Worm (Caenorhabditis elegans): ENCODE measurements around the gene asp-1.

The asp-1 gene

DNA sequence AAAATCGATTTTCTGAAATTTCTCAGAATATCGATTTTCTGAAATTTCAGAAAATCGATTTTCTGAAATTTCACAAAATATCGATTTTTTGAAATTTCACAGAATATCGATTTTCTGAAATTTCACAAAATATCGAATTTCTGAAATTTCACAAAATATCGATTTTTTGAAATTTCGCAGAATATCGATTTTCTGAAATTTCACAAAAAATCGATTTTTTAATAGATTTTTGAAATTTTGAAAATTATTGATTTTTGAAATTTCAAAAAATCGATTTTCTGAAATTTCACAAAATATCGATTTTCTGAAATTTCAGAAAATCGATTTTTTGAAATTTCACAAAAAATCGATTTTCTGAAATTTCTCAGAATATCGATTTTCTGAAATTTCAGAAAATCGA lies 15.4 kb upstream of the asp-1 start:
- peak; percentile 66 for TF ChIP-seq T22C8.4 (GFP tag; IDR thresholded peaks at IDR 0.05)

DNA sequence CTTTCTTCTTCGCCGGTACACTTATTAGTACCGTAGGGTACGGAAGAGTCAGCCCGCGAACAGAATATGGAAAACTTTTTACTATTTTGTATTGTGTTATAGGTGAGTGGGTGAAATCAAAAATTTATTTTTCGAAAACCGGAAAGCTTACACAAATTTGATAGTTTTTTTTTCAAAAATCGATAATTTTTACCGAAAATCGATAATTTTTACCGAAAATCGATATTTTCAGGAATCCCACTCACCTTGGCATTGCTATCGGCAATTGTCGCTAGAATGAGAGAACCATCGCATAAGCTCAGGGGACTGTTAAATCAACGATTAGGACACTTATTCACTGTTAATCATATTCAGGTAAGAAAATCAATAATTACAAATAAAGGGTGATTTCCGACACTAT lies 12.8 kb upstream of the asp-1 start:
- TF ChIP-seq T22C8.4 (GFP tag; IDR thresholded peaks at IDR 0.05) (peak; percentile 44; the same call in 1 of the 2 replicates), ref-1 (GFP tag; conservative IDR thresholded peaks at IDR 0.05) (no peak), tab-1 (GFP tag; IDR thresholded peaks at IDR 0.05) (no peak), klf-2 (GFP tag; conservative IDR thresholded peaks at IDR 0.05) (no peak)

DNA sequence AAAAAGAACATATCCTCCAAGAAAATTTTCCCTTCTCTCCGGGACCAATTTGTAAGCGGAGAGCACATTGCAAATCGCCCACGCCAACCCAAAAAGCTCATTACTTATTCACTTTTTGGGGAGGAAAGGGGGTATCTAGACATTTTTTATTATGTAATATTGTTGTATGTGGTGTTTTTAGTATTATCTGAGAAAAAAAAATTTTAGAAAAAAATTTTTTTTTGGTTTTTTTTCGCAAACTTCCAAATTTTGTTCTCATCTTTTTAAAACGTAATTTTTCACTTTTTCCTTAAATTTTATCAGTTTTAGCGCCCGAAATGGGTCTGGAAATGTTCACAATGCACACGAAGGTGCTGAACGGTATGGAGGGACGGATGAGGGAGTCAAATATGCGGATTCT lies 9.3 kb upstream of the asp-1 start, which contains the start of gene twk-46:
TSS of gene twk-46 (plus strand) at position 301 of the 400 bp plus-strand sequence.
- TF ChIP-seq flt-1 (GFP tag; IDR thresholded peaks at IDR 0.05) (no peak), cog-1 (tag; optimal IDR thresholded peaks at IDR 0.05) (no peak), klf-2 (GFP tag; conservative IDR thresholded peaks at IDR 0.05) (no peak), med-1 (GFP tag; optimal IDR thresholded peaks at IDR 0.05; ENCODE audit: insufficient read depth) (no peak), tab-1 (GFP tag; IDR thresholded peaks at IDR 0.05) (no peak), ref-1 (GFP tag; conservative IDR thresholded peaks at IDR 0.05) (no peak), T22C8.4 (GFP tag; IDR thresholded peaks at IDR 0.05) (no peak), ztf-29 (GFP tag; IDR thresholded peaks at IDR 0.05) (no peak), ztf-23 (GFP tag; IDR thresholded peaks at IDR 0.05) (no peak)

DNA sequence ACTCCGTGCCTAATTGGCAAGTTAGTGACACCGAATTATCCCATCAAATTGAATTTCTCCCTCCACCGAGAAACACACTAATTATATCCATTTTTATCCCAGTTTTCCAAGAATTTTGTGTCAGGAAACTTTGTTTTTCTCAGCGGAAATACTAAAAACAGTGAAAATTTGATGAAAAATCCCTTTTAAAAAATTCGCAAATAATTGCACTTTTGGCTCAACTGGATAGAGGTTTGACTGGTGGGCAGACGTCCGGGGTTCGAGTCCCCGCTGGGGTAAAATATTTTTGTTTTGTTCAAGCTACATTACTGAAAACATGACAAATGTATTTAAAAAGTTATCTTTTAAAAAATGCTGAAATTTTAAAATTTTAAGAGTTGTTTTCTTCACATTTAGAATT lies 7.5 kb upstream of the asp-1 start:
- TF ChIP-seq tab-1 (GFP tag; IDR thresholded peaks at IDR 0.05) (no peak), cog-1 (tag; optimal IDR thresholded peaks at IDR 0.05) (no peak), med-1 (GFP tag; optimal IDR thresholded peaks at IDR 0.05; ENCODE audit: insufficient read depth) (no peak), ztf-29 (GFP tag; IDR thresholded peaks at IDR 0.05) (no peak), klf-2 (GFP tag; conservative IDR thresholded peaks at IDR 0.05) (no peak), flt-1 (GFP tag; IDR thresholded peaks at IDR 0.05) (no peak), ref-1 (GFP tag; conservative IDR thresholded peaks at IDR 0.05) (no peak), ztf-23 (GFP tag; IDR thresholded peaks at IDR 0.05) (no peak), T22C8.4 (GFP tag; IDR thresholded peaks at IDR 0.05) (no peak)

DNA sequence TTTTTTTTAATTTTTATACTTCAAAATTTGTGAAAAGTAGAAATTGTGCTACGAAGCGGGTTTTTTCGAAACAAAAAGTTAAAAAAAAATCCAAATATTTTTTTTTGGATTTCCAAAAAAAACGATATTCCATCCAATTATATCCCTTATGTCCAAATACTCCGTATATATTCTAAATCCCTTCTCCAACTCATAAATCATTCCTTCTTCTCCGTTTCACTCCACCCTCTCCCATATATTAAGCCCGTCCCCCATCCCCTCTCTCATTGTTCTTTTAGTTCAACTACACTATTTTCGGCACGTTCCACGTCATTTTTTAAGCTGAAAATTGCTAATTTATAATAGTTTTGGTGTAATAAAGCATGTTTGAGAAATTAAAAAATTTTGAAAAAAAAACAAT lies 7.0 kb upstream of the asp-1 start:
- no peak for TF ChIP-seq ztf-29 (GFP tag; IDR thresholded peaks at IDR 0.05)
- TF ChIP-seq klf-2 (GFP tag; conservative IDR thresholded peaks at IDR 0.05), result no peak
- no peak for TF ChIP-seq T22C8.4 (GFP tag; IDR thresholded peaks at IDR 0.05)
- TF ChIP-seq flt-1 (GFP tag; IDR thresholded peaks at IDR 0.05), result no peak
- TF ChIP-seq tab-1 (GFP tag; IDR thresholded peaks at IDR 0.05), result no peak
- TF ChIP-seq ztf-23 (GFP tag; IDR thresholded peaks at IDR 0.05), result no peak
- TF ChIP-seq ref-1 (GFP tag; conservative IDR thresholded peaks at IDR 0.05), result no peak
- TF ChIP-seq med-1 (GFP tag; optimal IDR thresholded peaks at IDR 0.05; ENCODE audit: insufficient read depth), result no peak
- TF ChIP-seq cog-1 (tag; optimal IDR thresholded peaks at IDR 0.05), result no peak

DNA sequence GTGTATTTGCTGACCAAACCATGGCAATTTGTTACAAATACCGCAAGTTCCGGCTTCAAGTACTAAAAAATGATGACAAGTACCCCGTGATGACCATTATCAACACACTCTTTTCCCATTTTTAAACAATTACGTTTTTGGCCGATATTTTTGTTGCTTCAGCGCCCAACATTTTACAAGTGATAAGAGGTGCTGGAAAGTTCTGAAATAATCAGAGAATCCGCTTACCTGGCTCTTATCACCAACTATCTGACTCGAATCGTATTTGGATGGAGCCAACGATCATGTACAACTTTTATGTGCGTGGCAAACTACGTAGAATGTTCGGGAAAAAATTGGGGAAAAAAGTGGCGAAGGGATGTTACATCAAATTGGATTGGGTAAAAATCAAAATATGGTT lies 2.7 kb upstream of the asp-1 start:
- TF ChIP-seq flt-1 (GFP tag; IDR thresholded peaks at IDR 0.05) (no peak), T22C8.4 (GFP tag; IDR thresholded peaks at IDR 0.05) (no peak), ref-1 (GFP tag; conservative IDR thresholded peaks at IDR 0.05) (no peak), klf-2 (GFP tag; conservative IDR thresholded peaks at IDR 0.05) (no peak), tab-1 (GFP tag; IDR thresholded peaks at IDR 0.05) (no peak)

DNA sequence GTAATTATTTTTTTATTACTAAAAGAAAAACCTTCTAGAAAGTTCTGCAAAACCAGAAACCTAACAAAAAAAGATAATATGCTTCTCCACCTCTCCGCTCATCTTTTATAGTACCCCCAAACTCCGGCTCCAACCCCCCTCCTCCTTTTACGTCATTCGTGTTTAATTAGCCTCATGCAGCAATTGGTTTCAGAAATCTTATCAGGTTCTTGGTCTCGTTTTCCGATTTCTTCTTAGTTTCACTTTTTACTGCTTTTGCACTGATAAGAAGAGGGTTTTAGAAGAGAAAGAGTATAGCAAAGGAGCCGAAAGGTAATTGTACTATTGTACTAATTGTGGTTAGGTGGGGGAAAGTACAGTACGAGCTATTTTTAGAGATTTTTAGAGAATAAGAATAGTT lies 873 bp upstream of the asp-1 start:
- TF ChIP-seq ref-1 (GFP tag; conservative IDR thresholded peaks at IDR 0.05) (no peak), ztf-23 (GFP tag; IDR thresholded peaks at IDR 0.05) (no peak)

DNA sequence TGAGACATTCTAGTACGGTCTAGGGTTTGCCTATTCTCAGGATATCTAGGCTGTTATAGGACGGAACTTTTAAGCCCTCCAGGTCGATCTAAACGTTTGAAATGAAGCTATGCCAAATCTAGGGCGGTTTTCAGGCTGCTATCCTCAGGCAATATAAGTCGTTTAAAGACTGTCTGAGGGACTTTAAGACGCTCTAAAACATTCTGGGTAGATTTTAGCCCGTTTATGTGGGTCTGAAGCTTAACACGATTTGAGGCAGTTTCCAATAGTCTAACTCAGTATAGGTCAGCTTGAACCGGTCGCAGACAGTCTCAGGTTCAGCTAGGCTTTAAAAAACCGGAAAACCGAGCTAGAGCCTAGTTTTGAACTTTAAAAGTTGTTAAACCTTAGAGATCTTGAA lies 336 bp upstream of the asp-1 start:
- TF ChIP-seq med-1 (GFP tag; optimal IDR thresholded peaks at IDR 0.05; ENCODE audit: insufficient read depth) (no peak), klf-2 (GFP tag; conservative IDR thresholded peaks at IDR 0.05) (no peak), cog-1 (tag; optimal IDR thresholded peaks at IDR 0.05) (no peak), ztf-23 (GFP tag; IDR thresholded peaks at IDR 0.05) (no peak), tab-1 (GFP tag; IDR thresholded peaks at IDR 0.05) (no peak), T22C8.4 (GFP tag; IDR thresholded peaks at IDR 0.05) (no peak), flt-1 (GFP tag; IDR thresholded peaks at IDR 0.05) (no peak), ref-1 (GFP tag; conservative IDR thresholded peaks at IDR 0.05) (no peak), ztf-29 (GFP tag; IDR thresholded peaks at IDR 0.05) (no peak)

DNA sequence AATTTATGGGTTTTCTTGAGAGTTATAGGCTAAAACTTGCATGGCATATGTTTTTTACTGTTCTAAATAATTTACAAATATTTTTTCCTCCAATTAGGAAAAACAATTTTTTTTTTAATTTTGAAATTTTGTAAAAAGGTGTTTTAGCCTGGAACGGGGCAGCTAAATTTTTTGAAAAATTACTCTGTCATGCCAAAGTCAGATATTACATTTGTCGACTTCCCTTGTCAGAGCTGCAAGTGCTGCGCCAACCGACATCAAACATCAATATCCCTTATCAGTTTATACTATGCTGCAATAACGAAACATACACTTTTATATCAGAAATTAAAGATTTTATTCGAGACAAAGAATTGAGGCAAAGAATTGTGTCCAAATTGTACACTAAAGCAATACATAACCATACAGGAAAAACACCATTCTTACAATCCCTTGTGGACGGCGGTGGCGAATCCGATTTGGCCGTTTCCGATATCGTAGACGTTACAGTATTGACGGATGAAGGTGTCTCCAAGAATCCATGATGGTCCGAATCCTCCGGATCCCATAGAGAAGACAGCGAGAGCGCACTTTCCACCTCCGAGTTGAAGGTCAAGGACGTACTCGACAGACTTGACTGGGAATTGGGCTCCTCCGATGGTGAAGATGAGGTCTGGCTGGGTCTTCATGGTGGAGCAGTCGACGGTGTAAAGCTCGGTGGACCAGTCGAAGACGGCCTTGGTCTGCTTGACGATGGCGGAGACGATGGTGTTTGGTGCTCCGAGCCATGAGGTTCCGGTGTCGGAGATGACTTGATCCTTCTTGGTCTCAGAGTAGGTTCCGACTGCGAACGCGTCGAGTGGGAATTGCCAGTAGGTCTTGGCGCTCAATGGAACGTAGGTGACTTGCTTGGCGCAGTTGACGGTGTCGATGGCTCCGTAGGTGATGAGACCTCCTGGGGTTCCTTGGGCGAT lies 1.1 kb downstream of the asp-1 start:
- TF ChIP-seq ztf-29 (GFP tag; IDR thresholded peaks at IDR 0.05) (no peak), T22C8.4 (GFP tag; IDR thresholded peaks at IDR 0.05) (no peak), flt-1 (GFP tag; IDR thresholded peaks at IDR 0.05) (no peak), ref-1 (GFP tag; conservative IDR thresholded peaks at IDR 0.05) (no peak), cog-1 (tag; optimal IDR thresholded peaks at IDR 0.05) (no peak), med-1 (GFP tag; optimal IDR thresholded peaks at IDR 0.05; ENCODE audit: insufficient read depth) (no peak), tab-1 (GFP tag; IDR thresholded peaks at IDR 0.05) (0 out of 2 replicates have a peak, but pooled peaks have one; percentile 18)

DNA sequence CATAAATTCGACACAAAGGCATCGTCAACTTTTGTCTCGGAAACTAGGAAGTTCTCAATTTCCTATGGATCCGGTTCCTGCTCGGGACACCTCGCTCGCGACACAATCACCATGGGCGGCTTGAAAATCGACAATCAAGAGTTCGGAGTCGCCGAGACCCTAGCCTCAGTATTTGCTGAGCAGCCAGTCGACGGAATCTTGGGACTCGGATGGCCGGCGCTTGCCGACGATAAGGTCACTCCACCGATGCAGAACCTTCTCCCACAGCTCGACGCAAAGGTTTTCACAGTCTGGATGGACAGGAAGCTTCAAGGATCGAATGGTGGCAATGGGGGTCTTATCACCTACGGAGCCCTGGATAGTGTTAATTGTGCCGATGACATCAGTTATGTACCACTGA lies 3.1 kb downstream of the asp-1 start:
- TF ChIP-seq ztf-23 (GFP tag; IDR thresholded peaks at IDR 0.05) (no peak), med-1 (GFP tag; optimal IDR thresholded peaks at IDR 0.05; ENCODE audit: insufficient read depth) (no peak), ref-1 (GFP tag; conservative IDR thresholded peaks at IDR 0.05) (no peak), ztf-29 (GFP tag; IDR thresholded peaks at IDR 0.05) (no peak), T22C8.4 (GFP tag; IDR thresholded peaks at IDR 0.05) (no peak), tab-1 (GFP tag; IDR thresholded peaks at IDR 0.05) (no peak), cog-1 (tag; optimal IDR thresholded peaks at IDR 0.05) (no peak)

All from whole organism, midembryonic.